Worm (Caenorhabditis elegans): ENCODE data around the gene col-125.
"Not testable (repeated sequence)": the region's sequence is repeated elsewhere in the genome, so short reads cannot be mapped to it uniquely, and the experiment has no call there.

ce11 chrIV:11253689-11254088 lies 28.4 kb downstream of the col-125 start, which contains the start of gene C05C12.1:
- TF ChIP-seq F49E8.2 (tag; optimal IDR thresholded peaks at IDR 0.05; ENCODE audit: insufficient read depth); hlh-26 (GFP tag; conservative IDR thresholded peaks at IDR 0.05); ztf-3 (GFP tag; optimal IDR thresholded peaks at IDR 0.05); egl-44 (GFP tag; IDR thresholded peaks at IDR 0.05); xnd-1 (tag; optimal IDR thresholded peaks at IDR 0.05); nfya-1 (tag; optimal IDR thresholded peaks at IDR 0.05; ENCODE audit: borderline replicate concordance, insufficient read depth); B0035.1 (tag; optimal IDR thresholded peaks at IDR 0.05); lin-40 (tag; optimal IDR thresholded peaks at IDR 0.05); let-526 (GFP tag; IDR thresholded peaks at IDR 0.05); unc-62 (GFP tag; optimal IDR thresholded peaks at IDR 0.05); him-1 (tag; optimal IDR thresholded peaks at IDR 0.05): not testable (repeated sequence)

Measured in whole organism, young adult.